Worm (Caenorhabditis elegans) whole organism, early embryonic: Measurements from ENCODE around the gene irld-22.

Source experiments
- B0310.2 ChIP-seq: sonication (generic microtip); optimal IDR thresholded peaks from 2 replicates; lab custom pipeline; 2016; ENCODE audit warnings: mild to moderate bottlenecking, missing genetic modification characterization, missing compliant biosample characterization
- F13C5.2 ChIP-seq: sonication (generic microtip); optimal IDR thresholded peaks from 2 replicates; lab custom pipeline; 2017; ENCODE audit warnings: mild to moderate bottlenecking, missing genetic modification characterization, inconsistent platforms, missing compliant biosample characterization
- aly-1 ChIP-seq: sonication (generic microtip); optimal IDR thresholded peaks from 2 replicates; lab custom pipeline; 2016; ENCODE audit warnings: missing genetic modification characterization, missing compliant biosample characterization
- ama-1 ChIP-seq: fragments of 150-350 bp; optimal IDR thresholded peaks from 2 replicates; lab custom pipeline; 2014
- ceh-13 ChIP-seq: fragments of 200-800 bp; sonication (Bioruptor generic); optimal IDR thresholded peaks from 2 replicates; lab custom pipeline; 2018; ENCODE audit warnings: mild to moderate bottlenecking, missing genetic modification characterization, missing compliant biosample characterization
- ceh-36 ChIP-seq: sonication (generic microtip); optimal IDR thresholded peaks from 2 replicates; lab custom pipeline; 2016; ENCODE audit warnings: missing genetic modification characterization, inconsistent platforms, missing compliant biosample characterization
- ets-7 ChIP-seq: sonication (generic microtip); optimal IDR thresholded peaks from 2 replicates; lab custom pipeline; 2016; ENCODE audit warnings: missing genotype, missing genetic modification characterization, missing compliant biosample characterization
- flt-1 ChIP-seq: fragments of 200-800 bp; sonication (Bioruptor generic); IDR thresholded peaks from 2 replicates; pipeline ENCODE4 v1.3.6; 2022; ENCODE audit warnings: missing genetic modification characterization, missing compliant biosample characterization
- hmbx-1 ChIP-seq: sonication (generic microtip); optimal IDR thresholded peaks from 2 replicates; lab custom pipeline; 2016; ENCODE audit warnings: mild to moderate bottlenecking, missing genetic modification characterization, missing compliant biosample characterization
- hmg-4 ChIP-seq: fragments of 200-800 bp; sonication (Bioruptor generic); optimal IDR thresholded peaks from 2 replicates; lab custom pipeline; 2018; ENCODE audit warnings: mild to moderate bottlenecking, missing genetic modification characterization, missing compliant biosample characterization
- hnd-1 ChIP-seq: sonication (generic microtip); optimal IDR thresholded peaks from 2 replicates; lab custom pipeline; 2016; ENCODE audit warnings: missing genetic modification characterization, missing compliant biosample characterization
- pes-1 ChIP-seq: fragments of 200-800 bp; sonication (Bioruptor generic); IDR thresholded peaks from 2 replicates; pipeline ENCODE4 v1.3.6; 2022; ENCODE audit warnings: missing genetic modification reagents, missing genetic modification characterization, missing compliant biosample characterization
- scrt-1 ChIP-seq: fragments of 200-800 bp; sonication (Bioruptor generic); IDR thresholded peaks from 2 replicates; pipeline ENCODE4 v1.3.6; 2022; ENCODE audit warnings: missing genetic modification characterization, missing compliant biosample characterization
- sea-1 ChIP-seq: fragments of 200-800 bp; sonication (Bioruptor generic); conservative IDR thresholded peaks from 2 replicates; pipeline ENCODE4 v1.3.6; 2022; ENCODE audit warnings: missing genetic modification characterization, missing compliant biosample characterization
- tbx-11 ChIP-seq: fragments of 200-800 bp; sonication (Bioruptor generic); IDR thresholded peaks from 2 replicates; pipeline ENCODE4 v1.3.6; 2022; ENCODE audit warnings: missing genetic modification characterization, missing compliant biosample characterization
- tbx-37 ChIP-seq: fragments of 200-800 bp; sonication (Bioruptor generic); conservative IDR thresholded peaks from 2 replicates; pipeline ENCODE4 v1.3.6; 2022; ENCODE audit warnings: missing genetic modification reagents, missing genetic modification characterization, missing compliant biosample characterization
- tra-4 ChIP-seq: sonication (generic microtip); optimal IDR thresholded peaks from 2 replicates; lab custom pipeline; 2017; ENCODE audit warnings: missing genetic modification characterization, missing compliant biosample characterization

The irld-22 gene

ce11 chrV:3870359-3870758 is 29.6 kb downstream of the irld-22 start:
- TF ChIP-seq ama-1 (no peak), hnd-1 (no peak), hmbx-1 (tag; lab: Kevin White, UChicago) (no peak), F13C5.2 (tag; lab: Kevin White, UChicago) (no peak), tbx-37 (GFP tag; lab: Robert Waterston, UW) (no peak), flt-1 (no peak), scrt-1 (no peak), ceh-13 (GFP tag; lab: Kevin White, UChicago) (no peak), pes-1 (GFP tag; lab: Robert Waterston, UW) (no peak), ets-7 (tag; lab: Kevin White, UChicago) (no peak), aly-1 (no peak), ceh-36 (tag; lab: Kevin White, UChicago) (no peak), B0310.2 (no peak), hmg-4 (GFP tag; lab: Kevin White, UChicago) (no peak), sea-1 (no peak), tbx-11 (GFP tag; lab: Robert Waterston, UW) (no peak), tra-4 (no peak)

- TF ChIP-seq B0310.2, result no peak
- TF ChIP-seq pes-1 (GFP tag; lab: Robert Waterston, UW), result no peak
- TF ChIP-seq scrt-1, result no peak
- no peak for TF ChIP-seq sea-1
- no peak for TF ChIP-seq ama-1
- TF ChIP-seq ceh-36 (tag; lab: Kevin White, UChicago), result no peak
- no peak for TF ChIP-seq hmbx-1 (tag; lab: Kevin White, UChicago)
- TF ChIP-seq hnd-1, result no peak
- no peak for TF ChIP-seq tra-4
- no peak for TF ChIP-seq hmg-4 (GFP tag; lab: Kevin White, UChicago)
- TF ChIP-seq tbx-37 (GFP tag; lab: Robert Waterston, UW), result no peak
These were observed 31.1 kb downstream of the irld-22 start, which contains the start of gene nhr-157 for ce11 chrV:3868905-3869304. Gene nhr-157, minus strand, starts transcription at chrV:3869005.

- no peak for TF ChIP-seq ama-1
- TF ChIP-seq tra-4, result no peak
- no peak for TF ChIP-seq tbx-11 (GFP tag; lab: Robert Waterston, UW)
- no peak for TF ChIP-seq ceh-36 (tag; lab: Kevin White, UChicago)
- TF ChIP-seq F13C5.2 (tag; lab: Kevin White, UChicago), result no peak
- TF ChIP-seq hmg-4 (GFP tag; lab: Kevin White, UChicago), result no peak
- no peak for TF ChIP-seq ceh-13 (GFP tag; lab: Kevin White, UChicago)
- TF ChIP-seq hnd-1, result no peak
- no peak for TF ChIP-seq flt-1
- TF ChIP-seq sea-1, result no peak
- TF ChIP-seq pes-1 (GFP tag; lab: Robert Waterston, UW), result no peak
- TF ChIP-seq ets-7 (tag; lab: Kevin White, UChicago), result no peak
- TF ChIP-seq B0310.2, result no peak
- TF ChIP-seq tbx-37 (GFP tag; lab: Robert Waterston, UW), result no peak
- TF ChIP-seq aly-1, result no peak
- no peak for TF ChIP-seq hmbx-1 (tag; lab: Kevin White, UChicago)
- no peak for TF ChIP-seq scrt-1
These were observed 34.7 kb downstream of the irld-22 start for ce11 chrV:3865273-3865672.

- TF ChIP-seq flt-1, result no peak
- no peak for TF ChIP-seq ama-1
- TF ChIP-seq tbx-11 (GFP tag; lab: Robert Waterston, UW), result no peak
- no peak for TF ChIP-seq scrt-1
- no peak for TF ChIP-seq F13C5.2 (tag; lab: Kevin White, UChicago)
- no peak for TF ChIP-seq pes-1 (GFP tag; lab: Robert Waterston, UW)
- no peak for TF ChIP-seq hmg-4 (GFP tag; lab: Kevin White, UChicago)
These were observed 37.2 kb downstream of the irld-22 start, which contains the start of gene nhr-187 for ce11 chrV:3862851-3863250. Gene nhr-187, minus strand, starts transcription at chrV:3862951.

- TF ChIP-seq tbx-37 (GFP tag; lab: Robert Waterston, UW), result no peak
- no peak for TF ChIP-seq F13C5.2 (tag; lab: Kevin White, UChicago)
- TF ChIP-seq ets-7 (tag; lab: Kevin White, UChicago), result no peak
- TF ChIP-seq hmbx-1 (tag; lab: Kevin White, UChicago), result no peak
- TF ChIP-seq flt-1, result no peak
- TF ChIP-seq scrt-1, result no peak
- TF ChIP-seq hnd-1, result no peak
- no peak for TF ChIP-seq ama-1
- TF ChIP-seq B0310.2, result no peak
- TF ChIP-seq tra-4, result no peak
- no peak for TF ChIP-seq tbx-11 (GFP tag; lab: Robert Waterston, UW)
These were observed 39.9 kb downstream of the irld-22 start, which contains the start of gene nhr-189 for ce11 chrV:3860123-3860522. Gene nhr-189, minus strand, starts transcription at chrV:3860243.

- no peak for TF ChIP-seq sea-1
- TF ChIP-seq tbx-11 (GFP tag; lab: Robert Waterston, UW), result no peak
- no peak for TF ChIP-seq hmg-4 (GFP tag; lab: Kevin White, UChicago)
- no peak for TF ChIP-seq scrt-1
- no peak for TF ChIP-seq pes-1 (GFP tag; lab: Robert Waterston, UW)
- TF ChIP-seq ceh-36 (tag; lab: Kevin White, UChicago), result no peak
- TF ChIP-seq tbx-37 (GFP tag; lab: Robert Waterston, UW), result no peak
- no peak for TF ChIP-seq flt-1
- TF ChIP-seq ceh-13 (GFP tag; lab: Kevin White, UChicago), result no peak
- TF ChIP-seq aly-1, result no peak
These were observed 42.2 kb downstream of the irld-22 start, which contains the start of gene nhr-188 for ce11 chrV:3857778-3858177. Gene nhr-188, minus strand, starts transcription at chrV:3857861.

- TF ChIP-seq ceh-13 (GFP tag; lab: Kevin White, UChicago) (no peak), hmg-4 (GFP tag; lab: Kevin White, UChicago) (no peak), sea-1 (no peak), ceh-36 (tag; lab: Kevin White, UChicago) (no peak), hmbx-1 (tag; lab: Kevin White, UChicago) (no peak), ama-1 (no peak), hnd-1 (no peak), pes-1 (GFP tag; lab: Robert Waterston, UW) (no peak), flt-1 (no peak), tbx-11 (GFP tag; lab: Robert Waterston, UW) (no peak), aly-1 (no peak), F13C5.2 (tag; lab: Kevin White, UChicago) (no peak), tra-4 (no peak), scrt-1 (no peak), B0310.2 (no peak), ets-7 (tag; lab: Kevin White, UChicago) (no peak), tbx-37 (GFP tag; lab: Robert Waterston, UW) (no peak)
These were observed 44.1 kb downstream of the irld-22 start for ce11 chrV:3855916-3856315.
